Worm (Caenorhabditis elegans) whole organism, L3 larva: Measurements from ENCODE around the gene H01M10.1.

Source experiments
- ceh-28 ChIP-seq: fragments of 150-350 bp; optimal IDR thresholded peaks from 2 replicates; lab custom pipeline; 2014; ENCODE audit warnings: missing biosample characterization, missing genetic modification reagents, missing genetic modification characterization
- fos-1 ChIP-seq: fragments of 150-350 bp; optimal IDR thresholded peaks from 2 replicates; lab custom pipeline; 2014; ENCODE audit warnings: missing biosample characterization, missing genetic modification characterization
- jun-1 ChIP-seq: fragments of 150-350 bp; optimal IDR thresholded peaks from 2 replicates; lab custom pipeline; 2014; ENCODE audit warnings: missing biosample characterization, missing genetic modification reagents, missing genetic modification characterization
- mdl-1 ChIP-seq: fragments of 150-350 bp; optimal IDR thresholded peaks from 2 replicates; lab custom pipeline; 2014; ENCODE audit warnings: missing biosample characterization, missing genetic modification characterization
- nhr-11 ChIP-seq: fragments of 150-350 bp; optimal IDR thresholded peaks from 2 replicates; lab custom pipeline; 2014; ENCODE audit warnings: missing biosample characterization, missing genetic modification characterization
- nhr-237 ChIP-seq: fragments of 150-350 bp; optimal IDR thresholded peaks from 2 replicates; lab custom pipeline; 2014; ENCODE audit warnings: missing biosample characterization, missing genetic modification characterization
- nhr-28 ChIP-seq: fragments of 150-350 bp; optimal IDR thresholded peaks from 2 replicates; lab custom pipeline; 2014; ENCODE audit warnings: missing biosample characterization, missing genetic modification characterization
- nhr-67 ChIP-seq: fragments of 150-350 bp; optimal IDR thresholded peaks from 2 replicates; lab custom pipeline; 2014; ENCODE audit warnings: missing biosample characterization, missing genetic modification characterization
- nhr-76 ChIP-seq: fragments of 150-350 bp; sonication (generic microtip); optimal IDR thresholded peaks from 5 replicates; lab custom pipeline; 2014; ENCODE audit warnings: missing biosample characterization, missing genetic modification characterization

- TF ChIP-seq mdl-1 (no peak), jun-1 (tag; lab: Kevin White, UChicago) (no peak), nhr-237 (tag; lab: Kevin White, UChicago) (no peak), nhr-11 (no peak), fos-1 (tag; lab: Kevin White, UChicago) (no peak), nhr-28 (no peak), nhr-76 (tag; lab: Kevin White, UChicago) (no peak), ceh-28 (no peak), nhr-67 (no peak)
These were observed 15.3 kb upstream of the H01M10.1 start for ce11 chrX:2595757-2596059.
